Worm (Caenorhabditis elegans) whole organism, mixed stage, embryonic: ENCODE results near the gene F54B11.5.

Experiments used
- elt-3 ChIP-seq: fragments of 150-350 bp; optimal IDR thresholded peaks from 2 replicates; lab custom pipeline; 2014; ENCODE audit warnings: missing biosample characterization, missing genetic modification characterization
- lin-13 ChIP-seq: fragments of 150-350 bp; optimal IDR thresholded peaks from 2 replicates; lab custom pipeline; 2014; ENCODE audit warnings: missing biosample characterization, missing genetic modification characterization
- lsy-2 ChIP-seq: fragments of 150-350 bp; optimal IDR thresholded peaks from 2 replicates; lab custom pipeline; 2014; ENCODE audit warnings: missing biosample characterization, missing genetic modification characterization
- mab-5 ChIP-seq: fragments of 150-350 bp; optimal IDR thresholded peaks from 2 replicates; lab custom pipeline; 2014; ENCODE audit warnings: missing biosample characterization, missing genetic modification characterization
- mep-1 ChIP-seq: fragments of 150-350 bp; optimal IDR thresholded peaks from 2 replicates; lab custom pipeline; 2017; ENCODE audit warnings: missing biosample characterization, missing genetic modification reagents, missing genetic modification characterization, inconsistent platforms
- nhr-76 ChIP-seq: sonication (generic microtip); optimal IDR thresholded peaks from 2 replicates; lab custom pipeline; 2017; ENCODE audit warnings: missing biosample characterization, missing genetic modification characterization
- pha-4 ChIP-seq: fragments of 150-350 bp; optimal IDR thresholded peaks from 2 replicates; lab custom pipeline; 2018; ENCODE audit warnings: missing biosample characterization, missing genetic modification reagents, missing genetic modification characterization
- sptf-1 ChIP-seq: sonication (generic microtip); optimal IDR thresholded peaks from 2 replicates; lab custom pipeline; 2017; ENCODE audit warnings: mild to moderate bottlenecking, missing genetic modification characterization, moderate library complexity, missing compliant biosample characterization
- tbx-8 ChIP-seq: fragments of 200-800 bp; sonication (Bioruptor generic); optimal IDR thresholded peaks from 2 replicates; lab custom pipeline; 2018; ENCODE audit warnings: mild to moderate bottlenecking, missing genetic modification characterization, moderate library complexity, missing compliant biosample characterization
- ztf-11 ChIP-seq: fragments of 150-350 bp; optimal IDR thresholded peaks from 2 replicates; lab custom pipeline; 2014; ENCODE audit warnings: missing biosample characterization, missing genetic modification characterization

DNA sequence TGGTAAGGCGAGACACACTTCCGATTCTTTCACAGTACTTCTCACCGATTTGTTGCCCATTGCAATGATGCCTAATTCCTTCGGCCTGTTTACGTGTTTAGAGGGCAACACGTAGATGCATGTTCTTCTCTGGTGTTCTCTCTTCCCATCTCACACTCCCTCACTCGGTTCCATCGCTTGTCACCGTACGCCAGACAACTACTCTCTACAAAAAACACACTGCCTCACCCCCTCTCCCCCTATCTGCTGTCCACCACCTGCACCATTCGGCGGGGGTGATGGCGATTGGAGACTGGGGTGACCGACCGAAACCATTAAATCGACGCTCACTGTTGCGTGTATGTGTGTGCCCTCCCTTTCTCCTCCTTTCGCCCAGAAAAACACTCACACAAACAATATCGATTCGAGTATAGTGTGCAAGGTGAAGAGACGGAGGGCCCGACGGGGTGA is 11.9 kb downstream of the F54B11.5 start:
- TF ChIP-seq elt-3 (tag; lab: Kevin White, UChicago) (no peak), mep-1 (tag; lab: Kevin White, UChicago) (peak; percentile 46), ztf-11 (no peak), mab-5 (no peak), lin-13 (no peak), nhr-76 (no peak), pha-4 (tag; lab: Kevin White, UChicago) (no peak), tbx-8 (no peak), lsy-2 (tag; lab: Kevin White, UChicago) (no peak), sptf-1 (tag; lab: Kevin White, UChicago) (peak; percentile 69)
